Fruit fly (Drosophila melanogaster): ENCODE measurements around the gene CG42558.

Gene CG42558

dm6 chr3R:29930286-29930685 is 2.8 kb upstream of the CG42558 start, which contains the start of gene alpha-Man-Ic:
alpha-Man-Ic (minus strand) TSS chr3R:29930386.
- no peak for TF ChIP-seq CG10348 (GFP tag; IDR thresholded peaks at IDR 0.05)
- TF ChIP-seq Pif1A (GFP tag; optimal IDR thresholded peaks at IDR 0.05): no peak
- TF ChIP-seq Snoo (tag; optimal IDR thresholded peaks at IDR 0.05): no peak
- no peak for TF ChIP-seq CG15710 (tag; optimal IDR thresholded peaks at IDR 0.05)
- TF ChIP-seq Ets98B (GFP tag; IDR thresholded peaks at IDR 0.05): no peak
- no peak for TF ChIP-seq fd96Ca (GFP tag; IDR thresholded peaks at IDR 0.05)
- TF ChIP-seq D1 (tag; optimal IDR thresholded peaks at IDR 0.05): no peak
- no peak for TF ChIP-seq CG34367 (tag; optimal IDR thresholded peaks at IDR 0.05)
- no peak for TF ChIP-seq CG13204 (GFP tag; optimal IDR thresholded peaks at IDR 0.05)
- TF ChIP-seq CG17806 (tag; optimal IDR thresholded peaks at IDR 0.05): no peak

- no peak for TF ChIP-seq rn (GFP tag; IDR thresholded peaks at IDR 0.05)
- peak; percentile 25; the same call in 1 of the 3 replicates for TF ChIP-seq fd96Ca (GFP tag; IDR thresholded peaks at IDR 0.05)
These were observed 2.7 kb downstream of the CG42558 start, which contains the start of the genes eIF2Balpha and Vps13B for dm6 chr3R:29935756-29936155. eIF2Balpha (minus strand) TSS chr3R:29935888. Vps13B (plus strand) TSS chr3R:29935978.

dm6 chr3R:29959329-29959728 is 26.2 kb downstream of the CG42558 start:
- no peak for TF ChIP-seq CG32121 (GFP tag; IDR thresholded peaks at IDR 0.05)
- peak; percentile 34 for TF ChIP-seq CG8159 (tag; optimal IDR thresholded peaks at IDR 0.05)
- no peak for TF ChIP-seq CG8301 (tag; optimal IDR thresholded peaks at IDR 0.05)
- no peak for TF ChIP-seq CG10348 (GFP tag; IDR thresholded peaks at IDR 0.05)
- TF ChIP-seq D1 (tag; optimal IDR thresholded peaks at IDR 0.05): no peak
- no peak for TF ChIP-seq CG12605 (GFP tag; IDR thresholded peaks at IDR 0.05)
- TF ChIP-seq CG13204 (GFP tag; optimal IDR thresholded peaks at IDR 0.05): no peak
- no peak for TF ChIP-seq Ets98B (GFP tag; IDR thresholded peaks at IDR 0.05)
- no peak for TF ChIP-seq Snoo (tag; optimal IDR thresholded peaks at IDR 0.05)
- peak; percentile 9 for TF ChIP-seq CG14655 (GFP tag; optimal IDR thresholded peaks at IDR 0.05)
- TF ChIP-seq CG4496 (GFP tag; IDR thresholded peaks at IDR 0.05): peak; percentile 58; the same call in 2 of the 3 replicates

dm6 chr3R:29963102-29963501 is 30.0 kb downstream of the CG42558 start:
- TF ChIP-seq CG10348 (GFP tag; IDR thresholded peaks at IDR 0.05): no peak
- TF ChIP-seq CG9948 (tag; optimal IDR thresholded peaks at IDR 0.05): no peak
- TF ChIP-seq CG12605 (GFP tag; IDR thresholded peaks at IDR 0.05): no peak
- TF ChIP-seq CG14655 (GFP tag; optimal IDR thresholded peaks at IDR 0.05): no peak
- TF ChIP-seq CG4496 (GFP tag; IDR thresholded peaks at IDR 0.05): no peak

dm6 chr3R:29969347-29969746 is 36.3 kb downstream of the CG42558 start, which contains the start of gene TkR99D:
TkR99D (minus strand) TSS chr3R:29969447.
- no peak for TF ChIP-seq CG8301 (tag; optimal IDR thresholded peaks at IDR 0.05)
- no peak for TF ChIP-seq CG14655 (GFP tag; optimal IDR thresholded peaks at IDR 0.05)
- no peak for TF ChIP-seq Pif1A (GFP tag; optimal IDR thresholded peaks at IDR 0.05)
- TF ChIP-seq Ets98B (GFP tag; IDR thresholded peaks at IDR 0.05): no peak
- TF ChIP-seq D1 (tag; optimal IDR thresholded peaks at IDR 0.05): no peak
- no peak for TF ChIP-seq CG10348 (GFP tag; IDR thresholded peaks at IDR 0.05)
- no peak for TF ChIP-seq CG34367 (tag; optimal IDR thresholded peaks at IDR 0.05)
- no peak for TF ChIP-seq CG32121 (GFP tag; IDR thresholded peaks at IDR 0.05)
- no peak for TF ChIP-seq CG17806 (tag; optimal IDR thresholded peaks at IDR 0.05)
- no peak for TF ChIP-seq CG8159 (tag; optimal IDR thresholded peaks at IDR 0.05)
- TF ChIP-seq CG12605 (GFP tag; IDR thresholded peaks at IDR 0.05): no peak
- no peak for TF ChIP-seq EcR (GFP tag; optimal IDR thresholded peaks at IDR 0.05)
- no peak for TF ChIP-seq gl (tag; optimal IDR thresholded peaks at IDR 0.05)
- TF ChIP-seq CG4496 (GFP tag; IDR thresholded peaks at IDR 0.05): no peak
- no peak for TF ChIP-seq CG13204 (GFP tag; optimal IDR thresholded peaks at IDR 0.05)
- no peak for TF ChIP-seq CG9948 (tag; optimal IDR thresholded peaks at IDR 0.05)
- TF ChIP-seq Pif1B (GFP tag; optimal IDR thresholded peaks at IDR 0.05): no peak
- TF ChIP-seq fd96Ca (GFP tag; IDR thresholded peaks at IDR 0.05): no peak

- TF ChIP-seq CG14655 (GFP tag; optimal IDR thresholded peaks at IDR 0.05) (peak; percentile 14), Pif1A (GFP tag; optimal IDR thresholded peaks at IDR 0.05) (peak; percentile 19), Ets98B (GFP tag; IDR thresholded peaks at IDR 0.05) (no peak), CG32121 (GFP tag; IDR thresholded peaks at IDR 0.05) (no peak), CG17806 (tag; optimal IDR thresholded peaks at IDR 0.05) (no peak), CG13204 (GFP tag; optimal IDR thresholded peaks at IDR 0.05) (no peak), CG9948 (tag; optimal IDR thresholded peaks at IDR 0.05) (no peak), D1 (tag; optimal IDR thresholded peaks at IDR 0.05) (no peak), CG10348 (GFP tag; IDR thresholded peaks at IDR 0.05) (no peak), EcR (GFP tag; optimal IDR thresholded peaks at IDR 0.05) (no peak), CG8159 (tag; optimal IDR thresholded peaks at IDR 0.05) (peak; percentile 41), CG4496 (GFP tag; IDR thresholded peaks at IDR 0.05) (no peak), CG34367 (tag; optimal IDR thresholded peaks at IDR 0.05) (peak; percentile 5), CG8301 (tag; optimal IDR thresholded peaks at IDR 0.05) (no peak), CG15710 (tag; optimal IDR thresholded peaks at IDR 0.05) (peak; percentile 33)
These were observed 45.5 kb downstream of the CG42558 start for dm6 chr3R:29978595-29978994.

dm6 chr3R:29981479-29981878 is 48.4 kb downstream of the CG42558 start:
- no peak for TF ChIP-seq fd96Ca (GFP tag; IDR thresholded peaks at IDR 0.05)
- peak; percentile 8; the same call in 1 of the 2 replicates for TF ChIP-seq CG32121 (GFP tag; IDR thresholded peaks at IDR 0.05)
- TF ChIP-seq CG12605 (GFP tag; IDR thresholded peaks at IDR 0.05): peak; percentile 14; the same call in 1 of the 2 replicates
- peak; percentile 57 for TF ChIP-seq CG8301 (tag; optimal IDR thresholded peaks at IDR 0.05)
- TF ChIP-seq Snoo (tag; optimal IDR thresholded peaks at IDR 0.05): no peak
- no peak for TF ChIP-seq CG9948 (tag; optimal IDR thresholded peaks at IDR 0.05)
- no peak for TF ChIP-seq Pif1A (GFP tag; optimal IDR thresholded peaks at IDR 0.05)
- TF ChIP-seq CG8159 (tag; optimal IDR thresholded peaks at IDR 0.05): peak; percentile 15
- no peak for TF ChIP-seq CG15710 (tag; optimal IDR thresholded peaks at IDR 0.05)
- TF ChIP-seq CG14655 (GFP tag; optimal IDR thresholded peaks at IDR 0.05): peak; percentile 40
- TF ChIP-seq CG4496 (GFP tag; IDR thresholded peaks at IDR 0.05): peak; percentile 72
- TF ChIP-seq CG34367 (tag; optimal IDR thresholded peaks at IDR 0.05): no peak
- no peak for TF ChIP-seq EcR (GFP tag; optimal IDR thresholded peaks at IDR 0.05)
- TF ChIP-seq Pif1B (GFP tag; optimal IDR thresholded peaks at IDR 0.05): no peak
- TF ChIP-seq CG17806 (tag; optimal IDR thresholded peaks at IDR 0.05): peak; percentile 3
- TF ChIP-seq Ets98B (GFP tag; IDR thresholded peaks at IDR 0.05): peak; percentile 23; the same call in 1 of the 2 replicates

Data from whole organism, pupa.